Comparison of ENCODE assay signal across 1 fruit fly cellular context in the genomic region with DNA sequence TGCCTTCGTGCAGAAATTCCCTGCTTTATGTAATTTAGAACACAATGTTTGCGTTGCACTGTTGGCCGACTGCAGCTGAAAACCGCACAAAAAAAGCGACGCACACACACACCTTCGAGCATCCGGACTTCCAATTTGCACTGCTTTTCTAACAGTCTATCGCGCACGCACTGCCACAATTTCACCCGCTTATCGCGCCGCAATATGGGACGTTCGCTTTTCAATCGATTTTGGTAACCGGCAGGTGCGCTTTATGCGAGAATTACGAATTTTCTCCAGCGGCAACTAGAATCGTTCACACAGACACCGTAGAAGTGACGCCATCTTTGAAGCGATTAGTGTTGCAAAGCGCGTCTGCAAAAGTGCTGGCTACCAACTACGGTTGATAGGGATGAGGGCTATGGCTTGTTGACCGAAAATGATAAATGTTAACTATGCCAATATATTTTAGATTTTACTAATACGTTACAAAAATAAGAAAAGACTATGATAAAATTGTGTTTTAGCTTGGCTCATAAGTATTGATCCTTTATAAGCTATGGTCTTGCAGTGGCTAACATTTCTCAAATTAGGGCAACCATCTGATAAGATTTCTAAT.
TF ChIP-seq lines count a peak whose summit lies in the region.

wdb (minus strand) TSS at position 352 of the 598 bp plus-strand sequence.

TF ChIP-seq in whole organism, embryonic, 481 proteins besides CTCF, POLR2A, EP300 and RAD21 (continued from another document and continues in another):
- TF ChIP-seq Myb (GFP tag; optimal IDR thresholded peaks at IDR 0.05; lab: Kevin White, UChicago) (no peak), CG13296 (GFP tag; optimal IDR thresholded peaks at IDR 0.05; lab: Kevin White, UChicago) (no peak), knrl (GFP tag; IDR thresholded peaks at IDR 0.05; lab: Robert Waterston, UW; ENCODE audit: partially characterized antibody) (no peak), sc (optimal IDR thresholded peaks at IDR 0.05; lab: Kevin White, UChicago) (no peak), sc (GFP tag; optimal IDR thresholded peaks at IDR 0.05; lab: Kevin White, UChicago) (no peak), CG2129 (GFP tag; IDR thresholded peaks at IDR 0.05; lab: Robert Waterston, UW; ENCODE audit: partially characterized antibody) (no peak), chm (GFP tag; IDR thresholded peaks at IDR 0.05; lab: Robert Waterston, UW) (no peak), HLH4C (GFP tag; IDR thresholded peaks at IDR 0.05; lab: Robert Waterston, UW; ENCODE audit: partially characterized antibody) (no peak), CG30431 (GFP tag; optimal IDR thresholded peaks at IDR 0.05; lab: Kevin White, UChicago) (peak; percentile 24), sr (GFP tag; IDR thresholded peaks at IDR 0.05; lab: Robert Waterston, UW) (no peak), CG2875 (GFP tag; optimal IDR thresholded peaks at IDR 0.05; lab: Kevin White, UChicago) (no peak), fd96Cb (tag; optimal IDR thresholded peaks at IDR 0.05; lab: Kevin White, UChicago) (peak; percentile 18), CG33213 (GFP tag; optimal IDR thresholded peaks at IDR 0.05; lab: Kevin White, UChicago) (peak; percentile 26), bcd (GFP tag; optimal IDR thresholded peaks at IDR 0.05; lab: Kevin White, UChicago) (peak; percentile 54), CG12744 (GFP tag; optimal IDR thresholded peaks at IDR 0.05; lab: Kevin White, UChicago) (peak; percentile 56), sug (tag; optimal IDR thresholded peaks at IDR 0.05; lab: Kevin White, UChicago) (no peak), TFAM (GFP tag; optimal IDR thresholded peaks at IDR 0.05; lab: Kevin White, UChicago) (no peak), abd-A (tag; optimal IDR thresholded peaks at IDR 0.05; lab: Kevin White, UChicago) (no peak), Oaz (GFP tag; IDR thresholded peaks at IDR 0.05; lab: Robert Waterston, UW) (no peak), bsh (GFP tag; optimal IDR thresholded peaks at IDR 0.05; lab: Kevin White, UChicago) (peak in 1 of 2 experiments; percentile 33), pita (GFP tag; optimal IDR thresholded peaks at IDR 0.05; lab: Kevin White, UChicago) (no peak), CG4617 (GFP tag; optimal IDR thresholded peaks at IDR 0.05; lab: Kevin White, UChicago; ENCODE audit: borderline replicate concordance) (peak; percentile 74), CG8089 (GFP tag; optimal IDR thresholded peaks at IDR 0.05; lab: Kevin White, UChicago) (peak; percentile 12), p53 (GFP tag; optimal IDR thresholded peaks at IDR 0.05; lab: Kevin White, UChicago) (peak; percentile 30), row (GFP tag; IDR thresholded peaks at IDR 0.05; lab: Robert Waterston, UW) (no peak), inv (GFP tag; IDR thresholded peaks at IDR 0.05; lab: Robert Waterston, UW; ENCODE audit: partially characterized antibody) (no peak), Vsx1 (GFP tag; optimal IDR thresholded peaks at IDR 0.05; lab: Kevin White, UChicago) (no peak), CG10565 (GFP tag; optimal IDR thresholded peaks at IDR 0.05; lab: Kevin White, UChicago) (no peak), CG7745 (tag; optimal IDR thresholded peaks at IDR 0.05; lab: Kevin White, UChicago) (no peak), crp (GFP tag; optimal IDR thresholded peaks at IDR 0.05; lab: Kevin White, UChicago) (no peak), CG1529 (GFP tag; optimal IDR thresholded peaks at IDR 0.05; lab: Kevin White, UChicago) (no peak), so (GFP tag; IDR thresholded peaks at IDR 0.05; lab: Robert Waterston, UW) (no peak), CG10959 (GFP tag; IDR thresholded peaks at IDR 0.05; lab: Robert Waterston, UW) (no peak), CG2116 (GFP tag; optimal IDR thresholded peaks at IDR 0.05; lab: Kevin White, UChicago) (no peak), pho (GFP tag; optimal IDR thresholded peaks at IDR 0.05; lab: Kevin White, UChicago) (peak; percentile 63), Fer2 (tag; optimal IDR thresholded peaks at IDR 0.05; lab: Kevin White, UChicago) (peak; percentile 38), Gsc (GFP tag; IDR thresholded peaks at IDR 0.05; lab: Robert Waterston, UW) (no peak), Dbx (GFP tag; IDR thresholded peaks at IDR 0.05; lab: Robert Waterston, UW) (no peak), zfh2 (GFP tag; optimal IDR thresholded peaks at IDR 0.05; lab: Kevin White, UChicago) (peak; percentile 83), NK7.1 (GFP tag; optimal IDR thresholded peaks at IDR 0.05; lab: Kevin White, UChicago) (peak; percentile 10), CG6791 (GFP tag; IDR thresholded peaks at IDR 0.05; lab: Robert Waterston, UW; ENCODE audit: partially characterized antibody) (no peak), CG7987 (GFP tag; optimal IDR thresholded peaks at IDR 0.05; lab: Kevin White, UChicago) (no peak), CG18764 (GFP tag; optimal IDR thresholded peaks at IDR 0.05; lab: Kevin White, UChicago) (no peak), CG10979 (tag; optimal IDR thresholded peaks at IDR 0.05; lab: Kevin White, UChicago) (no peak), Sox100B (GFP tag; optimal IDR thresholded peaks at IDR 0.05; lab: Kevin White, UChicago) (no peak), CG1233 (GFP tag; optimal IDR thresholded peaks at IDR 0.05; lab: Kevin White, UChicago) (no peak), CG31441 (GFP tag; IDR thresholded peaks at IDR 0.05; lab: Robert Waterston, UW) (no peak), pb (GFP tag; optimal IDR thresholded peaks at IDR 0.05; lab: Kevin White, UChicago) (peak; percentile 14), CG13624 (GFP tag; optimal IDR thresholded peaks at IDR 0.05; lab: Kevin White, UChicago) (peak; percentile 51), jumu (GFP tag; optimal IDR thresholded peaks at IDR 0.05; lab: Kevin White, UChicago) (peak; percentile 26), dpn (GFP tag; optimal IDR thresholded peaks at IDR 0.05; lab: Kevin White, UChicago) (peak; percentile 56), Atf-2 (GFP tag; optimal IDR thresholded peaks at IDR 0.05; lab: Kevin White, UChicago) (peak; percentile 24), ems (GFP tag; optimal IDR thresholded peaks at IDR 0.05; lab: Kevin White, UChicago) (peak; percentile 57), fru (optimal IDR thresholded peaks at IDR 0.05; lab: Kevin White, UChicago) (no peak), CG2712 (tag; optimal IDR thresholded peaks at IDR 0.05; lab: Kevin White, UChicago) (no peak), nau (GFP tag; optimal IDR thresholded peaks at IDR 0.05; lab: Kevin White, UChicago) (no peak), luna (GFP tag; optimal IDR thresholded peaks at IDR 0.05; lab: Kevin White, UChicago) (no peak), BEAF-32 (GFP tag; optimal IDR thresholded peaks at IDR 0.05; lab: Kevin White, UChicago) (no peak), CG10543 (GFP tag; optimal IDR thresholded peaks at IDR 0.05; lab: Kevin White, UChicago) (peak; percentile 28), CG11696 (GFP tag; IDR thresholded peaks at IDR 0.05; lab: Robert Waterston, UW) (no peak), CG15696 (tag; optimal IDR thresholded peaks at IDR 0.05; lab: Kevin White, UChicago) (no peak), fu2 (GFP tag; optimal IDR thresholded peaks at IDR 0.05; lab: Kevin White, UChicago) (peak; percentile 47), Sin3A (optimal IDR thresholded peaks at IDR 0.05; lab: Kevin White, UChicago) (peak; percentile 32), CG18619 (GFP tag; optimal IDR thresholded peaks at IDR 0.05; lab: Kevin White, UChicago) (peak; percentile 34), H15 (GFP tag; IDR thresholded peaks at IDR 0.05; lab: Robert Waterston, UW) (no peak), dimm (GFP tag; IDR thresholded peaks at IDR 0.05; lab: Robert Waterston, UW) (no peak), CG32532 (GFP tag; IDR thresholded peaks at IDR 0.05; lab: Robert Waterston, UW) (no peak), CG2199 (GFP tag; IDR thresholded peaks at IDR 0.05; lab: Robert Waterston, UW) (no peak), CG10267 (tag; optimal IDR thresholded peaks at IDR 0.05; lab: Kevin White, UChicago) (peak; percentile 86), oc (tag; optimal IDR thresholded peaks at IDR 0.05; lab: Kevin White, UChicago) (no peak), Hr39 (optimal IDR thresholded peaks at IDR 0.05; lab: Kevin White, UChicago) (no peak), CG12942 (GFP tag; optimal IDR thresholded peaks at IDR 0.05; lab: Kevin White, UChicago) (peak; percentile 36), CG8765 (GFP tag; IDR thresholded peaks at IDR 0.05; lab: Robert Waterston, UW) (no peak), ranshi (GFP tag; IDR thresholded peaks at IDR 0.05; lab: Robert Waterston, UW) (no peak), Max (GFP tag; optimal IDR thresholded peaks at IDR 0.05; lab: Kevin White, UChicago) (no peak), Nf-YA (GFP tag; IDR thresholded peaks at IDR 0.05; lab: Robert Waterston, UW) (no peak), CG3726 (GFP tag; IDR thresholded peaks at IDR 0.05; lab: Robert Waterston, UW) (no peak), CG7271 (tag; optimal IDR thresholded peaks at IDR 0.05; lab: Kevin White, UChicago) (no peak), lab (GFP tag; optimal IDR thresholded peaks at IDR 0.05; lab: Kevin White, UChicago) (no peak), disco-r (GFP tag; optimal IDR thresholded peaks at IDR 0.05; lab: Kevin White, UChicago) (no peak), unpg (GFP tag; optimal IDR thresholded peaks at IDR 0.05; lab: Kevin White, UChicago) (no peak), ci (GFP tag; IDR thresholded peaks at IDR 0.05; lab: Robert Waterston, UW) (no peak), CG14050 (GFP tag; IDR thresholded peaks at IDR 0.05; lab: Robert Waterston, UW) (no peak), CG3281 (GFP tag; optimal IDR thresholded peaks at IDR 0.05; lab: Kevin White, UChicago) (no peak), CG7357 (GFP tag; IDR thresholded peaks at IDR 0.05; lab: Robert Waterston, UW) (peak; percentile 61; the same call in 2 of the 3 replicates), croc (GFP tag; conservative IDR thresholded peaks at IDR 0.05; lab: Robert Waterston, UW) (no peak), CG3065 (GFP tag; optimal IDR thresholded peaks at IDR 0.05; lab: Kevin White, UChicago) (no peak), hth (optimal IDR thresholded peaks at IDR 0.05; lab: Kevin White, UChicago) (no peak), NC2α (GFP tag; optimal IDR thresholded peaks at IDR 0.05; lab: Kevin White, UChicago) (no peak), PHDP (tag; optimal IDR thresholded peaks at IDR 0.05; lab: Kevin White, UChicago) (no peak), pum (GFP tag; optimal IDR thresholded peaks at IDR 0.05; lab: Kevin White, UChicago) (peak; percentile 28), CG30403 (GFP tag; optimal IDR thresholded peaks at IDR 0.05; lab: Kevin White, UChicago) (peak; percentile 55), CG15479 (GFP tag; optimal IDR thresholded peaks at IDR 0.05; lab: Kevin White, UChicago) (no peak), CG10147 (GFP tag; optimal IDR thresholded peaks at IDR 0.05; lab: Kevin White, UChicago) (no peak), Fer3 (tag; optimal IDR thresholded peaks at IDR 0.05; lab: Kevin White, UChicago) (peak; percentile 65), CG7556 (GFP tag; optimal IDR thresholded peaks at IDR 0.05; lab: Kevin White, UChicago) (no peak), run (tag; optimal IDR thresholded peaks at IDR 0.05; lab: Kevin White, UChicago) (no peak), CG8281 (tag; optimal IDR thresholded peaks at IDR 0.05; lab: Kevin White, UChicago) (no peak), CG9876 (GFP tag; optimal IDR thresholded peaks at IDR 0.05; lab: Kevin White, UChicago) (peak; percentile 32), CG34224 (GFP tag; IDR thresholded peaks at IDR 0.05; lab: Robert Waterston, UW; ENCODE audit: partially characterized antibody) (no peak), nmo (GFP tag; optimal IDR thresholded peaks at IDR 0.05; lab: Kevin White, UChicago) (peak; percentile 23), pnt (GFP tag; optimal IDR thresholded peaks at IDR 0.05; lab: Kevin White, UChicago) (no peak), CG9727 (GFP tag; optimal IDR thresholded peaks at IDR 0.05; lab: Kevin White, UChicago) (no peak), CG10274 (GFP tag; optimal IDR thresholded peaks at IDR 0.05; lab: Kevin White, UChicago) (no peak), hbn (GFP tag; IDR thresholded peaks at IDR 0.05; lab: Robert Waterston, UW; ENCODE audit: partially characterized antibody) (no peak), Xrp1 (GFP tag; IDR thresholded peaks at IDR 0.05; lab: Robert Waterston, UW) (no peak), CG7372 (GFP tag; IDR thresholded peaks at IDR 0.05; lab: Robert Waterston, UW) (no peak), gcm2 (GFP tag; optimal IDR thresholded peaks at IDR 0.05; lab: Kevin White, UChicago) (peak; percentile 15), E2f2 (GFP tag; IDR thresholded peaks at IDR 0.05; lab: Robert Waterston, UW) (no peak), CG11398 (GFP tag; optimal IDR thresholded peaks at IDR 0.05; lab: Kevin White, UChicago) (no peak), esg (GFP tag; conservative IDR thresholded peaks at IDR 0.05; lab: Robert Waterston, UW) (no peak), cad (GFP tag; optimal IDR thresholded peaks at IDR 0.05; lab: Kevin White, UChicago) (no peak), bigmax (GFP tag; optimal IDR thresholded peaks at IDR 0.05; lab: Kevin White, UChicago) (no peak), CG12071 (GFP tag; optimal IDR thresholded peaks at IDR 0.05; lab: Kevin White, UChicago) (no peak), dmrt99B (tag; optimal IDR thresholded peaks at IDR 0.05; lab: Kevin White, UChicago) (peak; percentile 38), NFAT (GFP tag; IDR thresholded peaks at IDR 0.05; lab: Robert Waterston, UW) (no peak), Abd-B (GFP tag; optimal IDR thresholded peaks at IDR 0.05; lab: Kevin White, UChicago) (no peak), crol (GFP tag; IDR thresholded peaks at IDR 0.05; lab: Robert Waterston, UW) (no peak), CG7928 (GFP tag; optimal IDR thresholded peaks at IDR 0.05; lab: Kevin White, UChicago) (no peak), CG17359 (tag; optimal IDR thresholded peaks at IDR 0.05; lab: Kevin White, UChicago) (peak; percentile 20), onecut (GFP tag; IDR thresholded peaks at IDR 0.05; lab: Robert Waterston, UW) (no peak), D19A (tag; optimal IDR thresholded peaks at IDR 0.05; lab: Kevin White, UChicago) (no peak), CG15073 (GFP tag; optimal IDR thresholded peaks at IDR 0.05; lab: Kevin White, UChicago) (no peak), CG4730 (GFP tag; IDR thresholded peaks at IDR 0.05; lab: Robert Waterston, UW) (no peak), Awh (GFP tag; IDR thresholded peaks at IDR 0.05; lab: Robert Waterston, UW) (no peak), peb (GFP tag; IDR thresholded peaks at IDR 0.05; lab: Robert Waterston, UW) (no peak), Trl (optimal IDR thresholded peaks at IDR 0.05; lab: Kevin White, UChicago) (no peak), Trl (GFP tag; optimal IDR thresholded peaks at IDR 0.05; lab: Kevin White, UChicago) (peak; percentile 50), CG11093 (GFP tag; IDR thresholded peaks at IDR 0.05; lab: Robert Waterston, UW) (peak; percentile 52; the same call in 2 of the 3 replicates), vfl (GFP tag; optimal IDR thresholded peaks at IDR 0.05; lab: Kevin White, UChicago) (peak; percentile 52)
